Worm (Caenorhabditis elegans) whole organism, L4/young adult: Measurements from ENCODE around the gene ace-4.

ENCODE experiments used
- W03F9.2 ChIP-seq: fragments of 150-350 bp; optimal IDR thresholded peaks from 2 replicates; lab custom pipeline; 2014; ENCODE audit warnings: missing biosample characterization, missing genetic modification characterization
- dao-5 ChIP-seq: sonication (generic microtip); optimal IDR thresholded peaks from 2 replicates; lab custom pipeline; 2016; ENCODE audit warnings: missing genotype, missing genetic modification characterization, moderate library complexity, missing compliant biosample characterization
- him-1 ChIP-seq: sonication (generic microtip); optimal IDR thresholded peaks from 2 replicates; lab custom pipeline; 2016; ENCODE audit warnings: missing genotype, missing genetic modification reagents, missing genetic modification characterization, missing compliant biosample characterization

ce11 chrII:14244457-14245254 is 46.8 kb downstream of the ace-4 start:
- no peak for TF ChIP-seq dao-5 (tag; lab: Kevin White, UChicago)
- peak; percentile 37 for TF ChIP-seq W03F9.2
- no peak for TF ChIP-seq him-1
